Fruit fly (Drosophila melanogaster) whole organism, embryonic: ENCODE data around the gene CG9616.

Experiments used
- Abd-B ChIP-seq: fragments of 200-800 bp; sonication (Bioruptor generic); optimal IDR thresholded peaks from 2 replicates; lab custom pipeline; 2018; ENCODE audit warnings: missing biosample characterization, mild to moderate bottlenecking, missing genetic modification characterization, moderate library complexity
- Asciz ChIP-seq: fragments of 200-800 bp; sonication (Bioruptor generic); optimal IDR thresholded peaks from 2 replicates; lab custom pipeline; 2017; ENCODE audit warnings: missing biosample characterization, mild to moderate bottlenecking, missing genetic modification characterization, missing genetic modification reagents
- BEAF-32 ChIP-seq: fragments of 200-800 bp; sonication (Bioruptor generic); optimal IDR thresholded peaks from 3 replicates; lab custom pipeline; 2017; ENCODE audit warnings: missing biosample characterization, missing genetic modification characterization, mild to moderate bottlenecking, moderate library complexity, missing genetic modification reagents
- CG10147 ChIP-seq: fragments of 200-800 bp; sonication (Bioruptor generic); optimal IDR thresholded peaks from 2 replicates; lab custom pipeline; 2019; ENCODE audit warnings: missing biosample characterization, mild to moderate bottlenecking, missing genetic modification characterization, moderate library complexity
- CG10979 ChIP-seq: fragments of 200-800 bp; sonication (Bioruptor generic); optimal IDR thresholded peaks from 2 replicates; lab custom pipeline; 2018; ENCODE audit warnings: missing biosample characterization, mild to moderate bottlenecking, missing genetic modification characterization, moderate library complexity
- CG11504 ChIP-seq: fragments of 200-800 bp; sonication (Bioruptor generic); optimal IDR thresholded peaks from 3 replicates; lab custom pipeline; 2019; ENCODE audit warnings: missing biosample characterization, mild to moderate bottlenecking, missing genetic modification characterization, moderate library complexity
- CG13296 ChIP-seq: fragments of 200-800 bp; sonication (Bioruptor generic); optimal IDR thresholded peaks from 3 replicates; lab custom pipeline; 2018; ENCODE audit warnings: missing biosample characterization, mild to moderate bottlenecking, missing genetic modification characterization
- CG15479 ChIP-seq: fragments of 200-800 bp; sonication (Bioruptor generic); optimal IDR thresholded peaks from 3 replicates; lab custom pipeline; 2019; ENCODE audit warnings: missing biosample characterization, mild to moderate bottlenecking, missing genetic modification characterization, moderate library complexity
- CG1603 ChIP-seq: fragments of 200-800 bp; sonication (Bioruptor generic); optimal IDR thresholded peaks from 2 replicates; lab custom pipeline; 2019; ENCODE audit warnings: missing biosample characterization, mild to moderate bottlenecking, missing genetic modification characterization, moderate library complexity
- CG17361 ChIP-seq: fragments of 200-800 bp; sonication (Bioruptor generic); IDR thresholded peaks from 3 replicates; pipeline ENCODE4 v1.3.6; 2022; ENCODE audit warnings: missing biosample characterization, missing genetic modification characterization
- CG1832 ChIP-seq: fragments of 200-800 bp; sonication (Bioruptor generic); optimal IDR thresholded peaks from 2 replicates; lab custom pipeline; 2017; ENCODE audit warnings: missing biosample characterization, mild to moderate bottlenecking, missing genetic modification characterization, inconsistent platforms
- CG2875 ChIP-seq: fragments of 200-800 bp; sonication (Bioruptor generic); optimal IDR thresholded peaks from 2 replicates; lab custom pipeline; 2017; ENCODE audit warnings: missing biosample characterization, mild to moderate bottlenecking, missing genetic modification characterization, missing genetic modification reagents
- CG6689 ChIP-seq: fragments of 200-800 bp; sonication (Bioruptor generic); IDR thresholded peaks from 2 replicates; pipeline ENCODE4 v1.3.6; 2022; ENCODE audit warnings: missing biosample characterization, missing genetic modification characterization
- CG7556 ChIP-seq: fragments of 200-800 bp; sonication (Bioruptor generic); optimal IDR thresholded peaks from 2 replicates; lab custom pipeline; 2017; ENCODE audit warnings: missing biosample characterization, mild to moderate bottlenecking, missing genetic modification characterization
- CG9437 ChIP-seq: fragments of 200-800 bp; sonication (Bioruptor generic); optimal IDR thresholded peaks from 2 replicates; lab custom pipeline; 2018; ENCODE audit warnings: missing biosample characterization, mild to moderate bottlenecking, missing genetic modification characterization
- CG9932 ChIP-seq: fragments of 200-800 bp; sonication (Bioruptor generic); IDR thresholded peaks from 2 replicates; pipeline ENCODE4 v1.3.6; 2022; ENCODE audit warnings: missing biosample characterization, missing genetic modification characterization
- CTCF ChIP-seq: fragments of 200-800 bp; sonication (Bioruptor generic); optimal IDR thresholded peaks from 2 replicates; lab custom pipeline; 2017; ENCODE audit warnings: missing biosample characterization, mild to moderate bottlenecking, missing genetic modification characterization, moderate library complexity
- CoRest ChIP-seq: fragments of 200-800 bp; sonication (Bioruptor generic); optimal IDR thresholded peaks from 3 replicates; lab custom pipeline; 2018; ENCODE audit warnings: missing biosample characterization, mild to moderate bottlenecking, missing genetic modification characterization, moderate library complexity
- ERR ChIP-seq: fragments of 200-800 bp; sonication (Bioruptor generic); optimal IDR thresholded peaks from 2 replicates; lab custom pipeline; 2016; ENCODE audit warnings: missing biosample characterization, missing genetic modification characterization
- Fer1 ChIP-seq: fragments of 200-800 bp; sonication (Bioruptor generic); optimal IDR thresholded peaks from 2 replicates; lab custom pipeline; 2017; ENCODE audit warnings: missing biosample characterization, mild to moderate bottlenecking, missing genetic modification characterization
- Fer2 ChIP-seq: fragments of 200-800 bp; sonication (Bioruptor generic); optimal IDR thresholded peaks from 2 replicates; lab custom pipeline; 2018; ENCODE audit warnings: missing biosample characterization, mild to moderate bottlenecking, missing genetic modification characterization, moderate library complexity
- Gsc ChIP-seq: fragments of 200-800 bp; sonication (Bioruptor generic); IDR thresholded peaks from 2 replicates; pipeline ENCODE4 v1.3.6; 2022; ENCODE audit warnings: missing biosample characterization, missing genetic modification characterization
- HLH54F ChIP-seq: fragments of 200-800 bp; sonication (Bioruptor generic); optimal IDR thresholded peaks from 3 replicates; lab custom pipeline; 2016; ENCODE audit warnings: missing biosample characterization, missing genetic modification characterization
- Max ChIP-seq: fragments of 200-800 bp; sonication (Bioruptor generic); optimal IDR thresholded peaks from 2 replicates; lab custom pipeline; 2016; ENCODE audit warnings: missing biosample characterization, mild to moderate bottlenecking, missing genetic modification characterization
- NFAT ChIP-seq: fragments of 200-800 bp; sonication (Bioruptor generic); IDR thresholded peaks from 2 replicates; pipeline ENCODE4 v1.3.6; 2022; ENCODE audit warnings: missing biosample characterization, missing genetic modification characterization
- Sox100B ChIP-seq: fragments of 200-800 bp; sonication (Bioruptor generic); optimal IDR thresholded peaks from 3 replicates; lab custom pipeline; 2018; ENCODE audit warnings: missing biosample characterization, mild to moderate bottlenecking, missing genetic modification characterization
- Spps ChIP-seq: fragments of 200-800 bp; sonication (Bioruptor generic); optimal IDR thresholded peaks from 2 replicates; lab custom pipeline; 2018; ENCODE audit warnings: missing biosample characterization, mild to moderate bottlenecking, missing genetic modification characterization
- Xbp1 ChIP-seq: fragments of 200-800 bp; sonication (Bioruptor generic); optimal IDR thresholded peaks from 3 replicates; lab custom pipeline; 2016; ENCODE audit warnings: missing biosample characterization, mild to moderate bottlenecking, missing genetic modification characterization
- Xrp1 ChIP-seq: fragments of 200-800 bp; sonication (Bioruptor generic); IDR thresholded peaks from 2 replicates; pipeline ENCODE4 v1.3.6; 2022; ENCODE audit warnings: missing biosample characterization, missing genetic modification characterization
- bcd ChIP-seq: fragments of 200-800 bp; sonication (Bioruptor generic); optimal IDR thresholded peaks from 2 replicates; lab custom pipeline; 2017; ENCODE audit warnings: missing biosample characterization, mild to moderate bottlenecking, missing genetic modification characterization
- caup ChIP-seq: fragments of 200-800 bp; sonication (Bioruptor generic); optimal IDR thresholded peaks from 3 replicates; lab custom pipeline; 2017; ENCODE audit warnings: missing biosample characterization, mild to moderate bottlenecking, missing genetic modification characterization, moderate library complexity; ENCODE audit not compliant: severe bottlenecking
- cg ChIP-seq: fragments of 200-800 bp; sonication (Bioruptor generic); optimal IDR thresholded peaks from 3 replicates; lab custom pipeline; 2019; ENCODE audit warnings: missing biosample characterization, mild to moderate bottlenecking, missing genetic modification characterization, moderate library complexity
- chm ChIP-seq: fragments of 200-800 bp; sonication (Bioruptor generic); IDR thresholded peaks from 2 replicates; pipeline ENCODE4 v1.3.6; 2022; ENCODE audit warnings: missing biosample characterization, missing genetic modification characterization
- corto ChIP-seq: fragments of 200-800 bp; sonication (Bioruptor generic); optimal IDR thresholded peaks from 2 replicates; lab custom pipeline; 2016; ENCODE audit warnings: missing biosample characterization, mild to moderate bottlenecking, missing genetic modification characterization, moderate library complexity
- dmrt99B ChIP-seq: fragments of 200-800 bp; sonication (Bioruptor generic); optimal IDR thresholded peaks from 2 replicates; lab custom pipeline; 2018; ENCODE audit warnings: missing biosample characterization, mild to moderate bottlenecking, missing genetic modification characterization, moderate library complexity
- ewg ChIP-seq: fragments of 200-800 bp; sonication (Bioruptor generic); optimal IDR thresholded peaks from 3 replicates; lab custom pipeline; 2017; ENCODE audit warnings: mild to moderate bottlenecking, missing biosample characterization, missing genetic modification reagents, missing genetic modification characterization
- gsb ChIP-seq: fragments of 200-800 bp; sonication (Bioruptor generic); IDR thresholded peaks from 2 replicates; pipeline ENCODE4 v1.3.6; 2022; ENCODE audit warnings: missing biosample characterization, missing genetic modification characterization
- inv ChIP-seq: fragments of 200-800 bp; sonication (Bioruptor generic); IDR thresholded peaks from 2 replicates; pipeline ENCODE4 v1.3.6; 2022; ENCODE audit warnings: missing biosample characterization, missing genetic modification characterization; ENCODE audit not compliant: partially characterized antibody
- otp ChIP-seq: fragments of 200-800 bp; sonication (Bioruptor generic); IDR thresholded peaks from 3 replicates; pipeline ENCODE4, ENCODE4 v1.3.6; 2022; ENCODE audit warnings: missing biosample characterization, missing genetic modification characterization
- peb ChIP-seq: fragments of 200-800 bp; sonication (Bioruptor generic); IDR thresholded peaks from 2 replicates; pipeline ENCODE4 v1.3.6; 2022; ENCODE audit warnings: missing biosample characterization, missing genetic modification characterization
- salm ChIP-seq: fragments of 200-800 bp; sonication (Bioruptor generic); optimal IDR thresholded peaks from 2 replicates; lab custom pipeline; 2018; ENCODE audit warnings: missing biosample characterization, mild to moderate bottlenecking, missing genetic modification characterization
- schlank ChIP-seq: fragments of 200-800 bp; sonication (Bioruptor generic); optimal IDR thresholded peaks from 2 replicates; lab custom pipeline; 2018; ENCODE audit warnings: missing biosample characterization, mild to moderate bottlenecking, missing genetic modification characterization
- sens ChIP-seq: fragments of 200-800 bp; sonication (Bioruptor generic); peaks from one replicate; lab custom pipeline; 2016; ENCODE audit warnings: missing biosample characterization, missing genetic modification characterization
- sug ChIP-seq: fragments of 200-800 bp; optimal IDR thresholded peaks from 2 replicates; lab custom pipeline; 2019; ENCODE audit warnings: missing biosample characterization, mild to moderate bottlenecking, missing genetic modification characterization, moderate library complexity
- trem ChIP-seq: fragments of 200-800 bp; optimal IDR thresholded peaks from 3 replicates; lab custom pipeline; 2019; ENCODE audit warnings: missing biosample characterization, mild to moderate bottlenecking, missing genetic modification characterization, moderate library complexity
- vvl ChIP-seq: fragments of 200-800 bp; sonication (Bioruptor generic); IDR thresholded peaks from 2 replicates; pipeline ENCODE4 v1.3.6; 2022; ENCODE audit warnings: missing biosample characterization, missing genetic modification characterization
- z ChIP-seq: fragments of 200-800 bp; sonication (Bioruptor generic); IDR thresholded peaks from 3 replicates; pipeline ENCODE4 v1.3.6; 2022; ENCODE audit warnings: missing biosample characterization, missing genetic modification characterization
- zf30C ChIP-seq: fragments of 200-800 bp; sonication (Bioruptor generic); optimal IDR thresholded peaks from 3 replicates; lab custom pipeline; 2018; ENCODE audit warnings: missing biosample characterization, mild to moderate bottlenecking, missing genetic modification characterization
- zfh1 ChIP-seq: fragments of 200-800 bp; sonication (Bioruptor generic); IDR thresholded peaks from 3 replicates; pipeline ENCODE4 v1.3.6; 2022; ENCODE audit warnings: missing biosample characterization, missing genetic modification characterization

The CG9616 gene

DNA sequence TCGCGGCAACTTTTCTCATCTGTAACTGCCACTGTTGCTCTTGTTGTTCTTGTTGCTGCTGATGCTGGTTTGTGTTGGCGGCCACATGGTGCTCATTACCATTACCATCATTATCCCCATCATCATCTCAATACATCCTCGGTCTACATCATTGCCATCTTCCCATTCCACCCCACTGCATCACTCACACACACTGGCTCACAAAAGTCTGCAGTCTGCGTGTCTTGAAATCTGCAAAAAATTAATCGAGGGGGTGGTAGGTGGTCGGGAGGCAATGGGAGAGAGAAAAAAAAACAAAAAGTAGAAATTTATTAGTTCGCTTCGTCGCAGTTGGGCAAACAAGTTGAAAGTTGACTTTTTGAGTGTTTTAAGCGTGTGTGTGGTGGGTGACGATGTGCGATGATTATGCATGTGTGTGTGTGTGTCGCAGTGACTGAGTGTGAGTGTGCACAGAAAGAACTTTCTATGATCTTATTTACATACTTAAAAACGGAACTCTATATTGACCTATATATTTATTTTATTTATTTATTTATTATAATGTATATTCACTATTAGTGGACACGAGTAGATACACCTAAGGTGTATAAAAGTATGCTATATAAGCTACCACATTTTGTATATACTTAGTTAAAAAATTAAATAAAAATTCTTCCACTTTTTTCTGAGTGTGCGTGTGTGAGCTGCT, 34.2 kb upstream of the CG9616 start (continued):
- TF ChIP-seq HLH54F (GFP tag; lab: Kevin White, UChicago) (no peak), Max (GFP tag; lab: Kevin White, UChicago) (peak; percentile 11), inv (GFP tag; lab: Robert Waterston, UW) (no peak), sens (GFP tag; lab: Kevin White, UChicago) (no peak), otp (GFP tag; lab: Robert Waterston, UW) (no peak), CG1603 (tag; lab: Kevin White, UChicago) (no peak), trem (tag; lab: Kevin White, UChicago) (peak; percentile 24), NFAT (GFP tag; lab: Robert Waterston, UW) (no peak), CG1832 (GFP tag; lab: Kevin White, UChicago) (no peak), caup (peak; percentile 13), BEAF-32 (GFP tag; lab: Kevin White, UChicago) (no peak), CG15479 (GFP tag; lab: Kevin White, UChicago) (no peak), sug (tag; lab: Kevin White, UChicago) (peak; percentile 5), schlank (tag; lab: Kevin White, UChicago) (no peak), zfh1 (GFP tag; lab: Robert Waterston, UW) (no peak), Abd-B (GFP tag; lab: Kevin White, UChicago) (peak; percentile 10), CG13296 (peak; percentile 17), zf30C (GFP tag; lab: Kevin White, UChicago) (peak; percentile 55), CG7556 (GFP tag; lab: Kevin White, UChicago) (peak; percentile 20), cg (peak; percentile 57), z (GFP tag; lab: Robert Waterston, UW) (peak; percentile 55; the same call in 2 of the 3 replicates), CG9437 (GFP tag; lab: Kevin White, UChicago) (peak; percentile 17), Fer2 (no peak), CTCF (no peak), CG11504 (tag; lab: Kevin White, UChicago) (peak; percentile 62), Asciz (GFP tag; lab: Kevin White, UChicago) (peak; percentile 17), CG17361 (GFP tag; lab: Robert Waterston, UW) (peak; percentile 39; the same call in 1 of the 3 replicates), vvl (GFP tag; lab: Robert Waterston, UW) (peak; percentile 46; the same call in 1 of the 2 replicates), CG10147 (peak; percentile 27), corto (GFP tag; lab: Kevin White, UChicago) (no peak), CG6689 (GFP tag; lab: Robert Waterston, UW) (0 out of 2 replicates have a peak, but pooled peaks have one; percentile 19), CG2875 (GFP tag; lab: Kevin White, UChicago) (peak; percentile 18), ERR (GFP tag; lab: Kevin White, UChicago) (no peak), bcd (peak; percentile 0), Spps (tag; lab: Kevin White, UChicago) (no peak), Fer1 (GFP tag; lab: Kevin White, UChicago) (peak; percentile 42), ewg (no peak), Xbp1 (GFP tag; lab: Kevin White, UChicago) (peak; percentile 2), CoRest (tag; lab: Kevin White, UChicago) (peak; percentile 47), salm (tag; lab: Kevin White, UChicago) (no peak), gsb (no peak), dmrt99B (tag; lab: Kevin White, UChicago) (peak; percentile 57), Sox100B (peak; percentile 39), peb (no peak), Gsc (no peak), CG10979 (tag; lab: Kevin White, UChicago) (peak; percentile 52), Xrp1 (GFP tag; lab: Robert Waterston, UW) (peak; percentile 58), CG9932 (GFP tag; lab: Robert Waterston, UW) (no peak), chm (GFP tag; lab: Robert Waterston, UW) (no peak)
